Worm (Caenorhabditis elegans) whole organism, L3 larva: ENCODE results near the gene H12D21.6.

Experiments
- R02D3.7 ChIP-seq: fragments of 150-350 bp; optimal IDR thresholded peaks from 2 replicates; lab custom pipeline; 2014; ENCODE audit warnings: missing biosample characterization, missing genetic modification characterization
- ZK546.5 ChIP-seq: sonication (generic microtip); optimal IDR thresholded peaks from 2 replicates; lab custom pipeline; 2017; ENCODE audit warnings: missing biosample characterization, missing genetic modification characterization
- aly-2 ChIP-seq: fragments of 150-350 bp; optimal IDR thresholded peaks from 2 replicates; lab custom pipeline; 2014; ENCODE audit warnings: missing biosample characterization, missing genetic modification characterization
- ama-1 ChIP-seq: fragments of 150-350 bp; optimal IDR thresholded peaks from 2 replicates; lab custom pipeline; 2018
- ceh-16 ChIP-seq: sonication (generic microtip); optimal IDR thresholded peaks from 2 replicates; lab custom pipeline; 2017; ENCODE audit warnings: missing biosample characterization, missing genetic modification characterization
- ceh-28 ChIP-seq: fragments of 150-350 bp; optimal IDR thresholded peaks from 2 replicates; lab custom pipeline; 2014; ENCODE audit warnings: missing biosample characterization, missing genetic modification reagents, missing genetic modification characterization
- ceh-82 ChIP-seq: fragments of 150-350 bp; optimal IDR thresholded peaks from 2 replicates; lab custom pipeline; 2014; ENCODE audit warnings: missing biosample characterization, missing genetic modification characterization
- ceh-9 ChIP-seq: sonication (generic microtip); optimal IDR thresholded peaks from 2 replicates; lab custom pipeline; 2018; ENCODE audit warnings: missing biosample characterization, missing genetic modification characterization
- daf-12 ChIP-seq: fragments of 150-350 bp; optimal IDR thresholded peaks from 2 replicates; lab custom pipeline; 2014; ENCODE audit warnings: missing biosample characterization, missing genetic modification reagents, missing genetic modification characterization
- egl-27 ChIP-seq: sonication (generic microtip); optimal IDR thresholded peaks from 4 replicates; lab custom pipeline; 2017; ENCODE audit warnings: missing biosample characterization, missing genetic modification reagents, missing genetic modification characterization
- egl-5 ChIP-seq: fragments of 150-350 bp; optimal IDR thresholded peaks from 2 replicates; lab custom pipeline; 2017; ENCODE audit warnings: missing biosample characterization, missing genetic modification reagents, missing genetic modification characterization, inconsistent platforms
- elt-1 ChIP-seq: fragments of 150-350 bp; optimal IDR thresholded peaks from 2 replicates; lab custom pipeline; 2014; ENCODE audit warnings: missing biosample characterization, missing genetic modification characterization
- elt-2 ChIP-seq: sonication (generic microtip); optimal IDR thresholded peaks from 2 replicates; lab custom pipeline; 2016; ENCODE audit warnings: missing genetic modification reagents, mild to moderate bottlenecking, missing genetic modification characterization, missing compliant biosample characterization
- elt-3 ChIP-seq, 3 experiments: fragments of 150-350 bp in 1 of 3; sonication (generic microtip) in 2 of 3; optimal IDR thresholded peaks; 2 replicates in 2 of 3; 4 replicates in 1 of 3; lab custom pipeline; 2014 to 2017; ENCODE audit warnings: missing biosample characterization in 3 of 3, missing genetic modification characterization in 3 of 3
- eor-1 ChIP-seq, 2 experiments: fragments of 150-350 bp; optimal IDR thresholded peaks; 2 replicates each; lab custom pipeline; 2014 to 2018; ENCODE audit warnings: missing biosample characterization in 2 of 2, missing genetic modification characterization in 2 of 2
- fkh-10 ChIP-seq: sonication (generic microtip); optimal IDR thresholded peaks from 2 replicates; lab custom pipeline; 2017; ENCODE audit warnings: missing biosample characterization, missing genetic modification reagents, missing genetic modification characterization
- fkh-2 ChIP-seq: fragments of 150-350 bp; optimal IDR thresholded peaks from 2 replicates; lab custom pipeline; 2014; ENCODE audit warnings: missing biosample characterization, missing genetic modification reagents, missing genetic modification characterization
- fos-1 ChIP-seq: fragments of 150-350 bp; optimal IDR thresholded peaks from 2 replicates; lab custom pipeline; 2014; ENCODE audit warnings: missing biosample characterization, missing genetic modification characterization
- hmg-11 ChIP-seq: sonication (generic microtip); optimal IDR thresholded peaks from 2 replicates; lab custom pipeline; 2016; ENCODE audit warnings: missing genetic modification characterization, missing compliant biosample characterization
- jun-1 ChIP-seq: fragments of 150-350 bp; optimal IDR thresholded peaks from 2 replicates; lab custom pipeline; 2014; ENCODE audit warnings: missing biosample characterization, missing genetic modification reagents, missing genetic modification characterization
- lin-15B ChIP-seq: fragments of 150-350 bp; optimal IDR thresholded peaks from 2 replicates; lab custom pipeline; 2014; ENCODE audit warnings: missing biosample characterization, missing genetic modification characterization
- lin-39 ChIP-seq: fragments of 150-350 bp; optimal IDR thresholded peaks from 2 replicates; lab custom pipeline; 2018; ENCODE audit warnings: missing biosample characterization, missing genetic modification reagents, missing genetic modification characterization
- lsy-12 ChIP-seq: sonication (generic microtip); optimal IDR thresholded peaks from 2 replicates; lab custom pipeline; 2016; ENCODE audit warnings: mild to moderate bottlenecking, missing genetic modification characterization, missing compliant biosample characterization
- mdl-1 ChIP-seq: fragments of 150-350 bp; optimal IDR thresholded peaks from 2 replicates; lab custom pipeline; 2014; ENCODE audit warnings: missing biosample characterization, missing genetic modification characterization
- mml-1 ChIP-seq: fragments of 150-350 bp; sonication (generic microtip); optimal IDR thresholded peaks from 3 replicates; lab custom pipeline; 2014; ENCODE audit warnings: missing biosample characterization, missing genetic modification characterization
- nfya-1 ChIP-seq: sonication (generic microtip); optimal IDR thresholded peaks from 2 replicates; lab custom pipeline; 2017; ENCODE audit warnings: missing genetic modification characterization, mild to moderate bottlenecking, missing compliant biosample characterization, antibody characterized with exemption, moderate library complexity; ENCODE audit not compliant: insufficient read depth
- nhr-11 ChIP-seq: fragments of 150-350 bp; optimal IDR thresholded peaks from 2 replicates; lab custom pipeline; 2014; ENCODE audit warnings: missing biosample characterization, missing genetic modification characterization
- nhr-12 ChIP-seq: fragments of 150-350 bp; optimal IDR thresholded peaks from 2 replicates; lab custom pipeline; 2014; ENCODE audit warnings: missing biosample characterization, missing genetic modification characterization
- nhr-23 ChIP-seq: fragments of 150-350 bp; optimal IDR thresholded peaks from 2 replicates; lab custom pipeline; 2014; ENCODE audit warnings: missing biosample characterization, missing genetic modification reagents, missing genetic modification characterization
- nhr-237 ChIP-seq: fragments of 150-350 bp; optimal IDR thresholded peaks from 2 replicates; lab custom pipeline; 2014; ENCODE audit warnings: missing biosample characterization, missing genetic modification characterization
- nhr-25 ChIP-seq: sonication (generic microtip); optimal IDR thresholded peaks from 2 replicates; lab custom pipeline; 2017; ENCODE audit warnings: missing biosample characterization, missing genetic modification characterization
- nhr-28 ChIP-seq: fragments of 150-350 bp; optimal IDR thresholded peaks from 2 replicates; lab custom pipeline; 2014; ENCODE audit warnings: missing biosample characterization, missing genetic modification characterization
- nhr-43 ChIP-seq: sonication (generic microtip); optimal IDR thresholded peaks from 2 replicates; lab custom pipeline; 2016; ENCODE audit warnings: mild to moderate bottlenecking, missing genetic modification characterization, missing compliant biosample characterization; ENCODE audit not compliant: poor library complexity, severe bottlenecking
- nhr-67 ChIP-seq: fragments of 150-350 bp; optimal IDR thresholded peaks from 2 replicates; lab custom pipeline; 2014; ENCODE audit warnings: missing biosample characterization, missing genetic modification characterization
- nhr-76 ChIP-seq: fragments of 150-350 bp; sonication (generic microtip); optimal IDR thresholded peaks from 5 replicates; lab custom pipeline; 2014; ENCODE audit warnings: missing biosample characterization, missing genetic modification characterization
- nhr-77 ChIP-seq: fragments of 150-350 bp; optimal IDR thresholded peaks from 2 replicates; lab custom pipeline; 2014; ENCODE audit warnings: missing biosample characterization, missing genetic modification characterization
- pha-4 ChIP-seq: fragments of 150-350 bp; optimal IDR thresholded peaks from 2 replicates; lab custom pipeline; 2014; ENCODE audit warnings: missing biosample characterization, missing genetic modification reagents, missing genetic modification characterization
- pqm-1 ChIP-seq: fragments of 150-350 bp; optimal IDR thresholded peaks from 2 replicates; lab custom pipeline; 2017; ENCODE audit warnings: missing biosample characterization, missing genetic modification characterization, inconsistent platforms
- sea-2 ChIP-seq: fragments of 150-350 bp; sonication (generic microtip); optimal IDR thresholded peaks from 4 replicates; lab custom pipeline; 2014; ENCODE audit warnings: missing biosample characterization, missing genetic modification reagents, missing genetic modification characterization
- skn-1 ChIP-seq: fragments of 150-350 bp; optimal IDR thresholded peaks from 2 replicates; lab custom pipeline; 2014; ENCODE audit warnings: missing biosample characterization, missing genetic modification characterization
- snpc-4 ChIP-seq: fragments of 150-350 bp; optimal IDR thresholded peaks from 2 replicates; lab custom pipeline; 2014; ENCODE audit warnings: missing biosample characterization, missing genetic modification characterization
- tbx-2 ChIP-seq: sonication (generic microtip); optimal IDR thresholded peaks from 2 replicates; lab custom pipeline; 2016; ENCODE audit warnings: mild to moderate bottlenecking, missing genetic modification characterization, missing compliant biosample characterization
- unc-39 ChIP-seq: sonication (generic microtip); optimal IDR thresholded peaks from 4 replicates; lab custom pipeline; 2017; ENCODE audit warnings: missing biosample characterization, missing genetic modification characterization
- unc-62 ChIP-seq: fragments of 150-350 bp; sonication (generic microtip); optimal IDR thresholded peaks from 4 replicates; lab custom pipeline; 2014; ENCODE audit warnings: missing biosample characterization, missing genetic modification reagents, missing genetic modification characterization
- zag-1 ChIP-seq: fragments of 150-350 bp; optimal IDR thresholded peaks from 2 replicates; lab custom pipeline; 2014; ENCODE audit warnings: missing biosample characterization, missing genetic modification characterization
- ztf-11 ChIP-seq: fragments of 150-350 bp; optimal IDR thresholded peaks from 2 replicates; lab custom pipeline; 2014; ENCODE audit warnings: missing biosample characterization, missing genetic modification characterization
- ztf-4 ChIP-seq: fragments of 150-350 bp; optimal IDR thresholded peaks from 2 replicates; lab custom pipeline; 2014; ENCODE audit warnings: missing biosample characterization, missing genetic modification characterization

The H12D21.6 gene

DNA sequence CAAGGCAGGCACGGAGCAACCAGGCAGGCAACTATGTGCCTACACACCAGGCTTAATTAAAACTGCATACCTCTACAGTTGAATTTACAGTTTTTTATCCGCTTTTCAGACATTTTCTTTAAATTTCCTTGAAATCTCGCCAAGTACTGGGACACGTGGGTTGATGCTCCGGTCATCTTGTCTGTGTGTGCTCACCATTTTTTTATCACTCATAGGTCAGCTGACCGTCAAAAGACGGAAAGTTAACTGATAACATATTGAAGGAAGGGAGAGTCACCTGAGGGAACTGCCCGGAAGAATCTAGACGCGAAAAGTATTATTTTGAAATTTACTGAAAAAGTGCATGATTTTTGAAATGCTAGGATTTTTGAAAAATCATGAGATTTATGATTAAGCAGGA is 47.1 kb downstream of the H12D21.6 start:
- no peak for TF ChIP-seq egl-27 (tag; lab: Kevin White, UChicago)
- no peak for TF ChIP-seq nhr-12 (tag; lab: Kevin White, UChicago)
- no peak for TF ChIP-seq ceh-16 (tag; lab: Kevin White, UChicago)
- no peak for TF ChIP-seq snpc-4 (tag; lab: Kevin White, UChicago)
- no peak for TF ChIP-seq lin-39 (tag; lab: Kevin White, UChicago)
- no peak for TF ChIP-seq nhr-23 (tag; lab: Kevin White, UChicago)
- TF ChIP-seq pha-4: peak; percentile 41
- peak; percentile 82 for TF ChIP-seq pqm-1 (tag; lab: Kevin White, UChicago)
- no peak for TF ChIP-seq ceh-82 (tag; lab: Kevin White, UChicago)
- no peak for TF ChIP-seq nhr-11
- no peak for TF ChIP-seq fkh-10 (GFP tag; lab: Kevin White, UChicago)
- no peak for TF ChIP-seq nhr-28 (tag; lab: Kevin White, UChicago)
- TF ChIP-seq nhr-43 (tag; lab: Kevin White, UChicago): no peak
- TF ChIP-seq lin-15B (tag; lab: Kevin White, UChicago): no peak
- TF ChIP-seq ztf-11 (tag; lab: Kevin White, UChicago): no peak
- no peak for TF ChIP-seq ztf-4 (tag; lab: Kevin White, UChicago)
- TF ChIP-seq fkh-2: no peak
- TF ChIP-seq tbx-2: no peak
- TF ChIP-seq nhr-77: no peak
- no peak for TF ChIP-seq unc-62
- no peak for TF ChIP-seq ZK546.5
- no peak for TF ChIP-seq skn-1 (tag; lab: Kevin White, UChicago)
- TF ChIP-seq aly-2 (tag; lab: Kevin White, UChicago): no peak
- peak; percentile 87 for TF ChIP-seq elt-2 (tag; lab: Kevin White, UChicago)
- no peak for TF ChIP-seq daf-12 (tag; lab: Kevin White, UChicago)
- TF ChIP-seq sea-2 (GFP tag; lab: Kevin White, UChicago): no peak
- TF ChIP-seq eor-1 (tag; optimal IDR thresholded peaks at IDR 0.05; lab: Kevin White, UChicago): no peak
- TF ChIP-seq egl-5 (tag; lab: Kevin White, UChicago): no peak
- no peak for TF ChIP-seq nfya-1 (tag; lab: Kevin White, UChicago)
- no peak for TF ChIP-seq mml-1 (tag; lab: Kevin White, UChicago)
- TF ChIP-seq jun-1: no peak
- TF ChIP-seq elt-1 (tag; lab: Kevin White, UChicago): no peak
- peak; percentile 68 for TF ChIP-seq ama-1 (lab: Kevin White, UChicago)
- no peak for TF ChIP-seq mdl-1 (tag; lab: Kevin White, UChicago)
- TF ChIP-seq ceh-28 (tag; lab: Kevin White, UChicago): no peak

DNA sequence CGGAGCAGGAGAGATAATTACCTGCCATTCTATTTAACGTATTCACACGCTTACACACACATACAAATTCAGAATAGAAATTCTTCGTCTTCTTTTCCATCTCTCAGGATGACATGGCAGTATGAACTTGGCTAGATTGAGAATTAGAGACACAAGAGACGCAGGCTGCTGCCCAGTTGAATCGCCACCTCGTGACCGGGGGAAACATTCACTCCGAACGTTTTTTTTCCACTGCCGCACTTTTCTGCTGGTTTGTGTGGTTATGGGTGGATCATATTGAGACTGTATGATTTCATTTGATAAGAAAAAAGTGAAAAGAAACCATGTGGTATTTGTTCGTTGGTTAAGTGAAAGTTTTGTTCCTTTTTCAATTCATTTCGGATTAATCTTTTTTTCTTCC is 48.0 kb downstream of the H12D21.6 start:
- TF ChIP-seq ceh-28 (tag; lab: Kevin White, UChicago): no peak
- peak; percentile 70 for TF ChIP-seq snpc-4 (tag; lab: Kevin White, UChicago)
- no peak for TF ChIP-seq daf-12 (tag; lab: Kevin White, UChicago)
- TF ChIP-seq ZK546.5: no peak
- peak; percentile 78 for TF ChIP-seq elt-2 (tag; lab: Kevin White, UChicago)
- TF ChIP-seq hmg-11: peak; percentile 54
- peak; percentile 81 for TF ChIP-seq pha-4
- no peak for TF ChIP-seq nhr-11
- TF ChIP-seq nhr-23 (tag; lab: Kevin White, UChicago): peak; percentile 85
- peak; percentile 9 for TF ChIP-seq tbx-2
- TF ChIP-seq pqm-1 (tag; lab: Kevin White, UChicago): peak; percentile 63
- no peak for TF ChIP-seq zag-1 (tag; lab: Kevin White, UChicago)
- TF ChIP-seq eor-1 (tag; optimal IDR thresholded peaks at IDR 0.05; lab: Kevin White, UChicago): no peak
- TF ChIP-seq ztf-11 (tag; lab: Kevin White, UChicago): no peak
- no peak for TF ChIP-seq aly-2 (tag; lab: Kevin White, UChicago)
- no peak for TF ChIP-seq mml-1 (tag; lab: Kevin White, UChicago)
- no peak for TF ChIP-seq ceh-9 (tag; lab: Kevin White, UChicago)
- peak; percentile 59 for TF ChIP-seq nfya-1 (tag; lab: Kevin White, UChicago)
- TF ChIP-seq fkh-2: no peak
- no peak for TF ChIP-seq nhr-28 (tag; lab: Kevin White, UChicago)
- TF ChIP-seq unc-39: no peak
- TF ChIP-seq mdl-1 (tag; lab: Kevin White, UChicago): peak; percentile 43
- TF ChIP-seq elt-3 (tag; optimal IDR thresholded peaks at IDR 0.05; lab: Kevin White, UChicago): peak in 2 of 3 experiments; percentile 67 to 83
- no peak for TF ChIP-seq nhr-12 (tag; lab: Kevin White, UChicago)
- no peak for TF ChIP-seq ceh-82 (tag; lab: Kevin White, UChicago)
- TF ChIP-seq lin-15B (tag; lab: Kevin White, UChicago): peak; percentile 5
- TF ChIP-seq elt-1 (tag; lab: Kevin White, UChicago): no peak
- peak; percentile 54 for TF ChIP-seq lin-39 (tag; lab: Kevin White, UChicago)
- no peak for TF ChIP-seq ztf-4 (tag; lab: Kevin White, UChicago)
- peak; percentile 70 for TF ChIP-seq nhr-25 (tag; lab: Kevin White, UChicago)
- TF ChIP-seq unc-62: no peak
- no peak for TF ChIP-seq ceh-16 (tag; lab: Kevin White, UChicago)
- TF ChIP-seq nhr-76 (tag; lab: Kevin White, UChicago): no peak
- TF ChIP-seq R02D3.7: no peak
- TF ChIP-seq skn-1 (tag; lab: Kevin White, UChicago): no peak
- TF ChIP-seq nhr-67 (tag; lab: Kevin White, UChicago): no peak
- peak; percentile 51 for TF ChIP-seq lsy-12 (tag; lab: Kevin White, UChicago)
- TF ChIP-seq jun-1: peak; percentile 25
- TF ChIP-seq fkh-10 (GFP tag; lab: Kevin White, UChicago): no peak
- TF ChIP-seq sea-2 (GFP tag; lab: Kevin White, UChicago): no peak
- peak; percentile 88 for TF ChIP-seq nhr-43 (tag; lab: Kevin White, UChicago)
- no peak for TF ChIP-seq nhr-237 (tag; lab: Kevin White, UChicago)
- peak; percentile 53 for TF ChIP-seq ama-1 (lab: Kevin White, UChicago)
- TF ChIP-seq fos-1 (tag; lab: Kevin White, UChicago): no peak
